Fruit fly (Drosophila melanogaster) whole organism, embryonic: ENCODE results near the gene CG2962.

Source experiments
- Blimp-1 ChIP-seq: fragments of 200-800 bp; sonication (Bioruptor generic); optimal IDR thresholded peaks from 3 replicates; lab custom pipeline; 2018; ENCODE audit warnings: missing biosample characterization, missing genetic modification characterization, mild to moderate bottlenecking, moderate library complexity, missing genetic modification reagents
- BtbVII ChIP-seq: fragments of 200-800 bp; sonication (Bioruptor generic); optimal IDR thresholded peaks from 3 replicates; lab custom pipeline; 2017; ENCODE audit warnings: missing biosample characterization, mild to moderate bottlenecking, missing genetic modification characterization
- CG10565 ChIP-seq: fragments of 200-800 bp; sonication (Bioruptor generic); optimal IDR thresholded peaks from 3 replicates; lab custom pipeline; 2016; ENCODE audit warnings: missing biosample characterization, mild to moderate bottlenecking, missing genetic modification characterization
- CG11247 ChIP-seq: fragments of 200-800 bp; sonication (Bioruptor generic); IDR thresholded peaks from 2 replicates; pipeline ENCODE4 v1.3.6; 2022; ENCODE audit warnings: missing biosample characterization, missing genetic modification characterization
- CG12769 ChIP-seq: fragments of 200-800 bp; sonication (Bioruptor generic); optimal IDR thresholded peaks from 2 replicates; lab custom pipeline; 2019; ENCODE audit warnings: missing biosample characterization, mild to moderate bottlenecking, missing genetic modification characterization, moderate library complexity
- CG14014 ChIP-seq: fragments of 200-800 bp; sonication (Bioruptor generic); IDR thresholded peaks from 2 replicates; pipeline ENCODE4 v1.3.6; 2022; ENCODE audit warnings: missing biosample characterization, missing genetic modification characterization
- CG14050 ChIP-seq: fragments of 200-800 bp; sonication (Bioruptor generic); IDR thresholded peaks from 3 replicates; pipeline ENCODE4 v1.3.6; 2022; ENCODE audit warnings: missing biosample characterization, missing genetic modification characterization
- CG14667 ChIP-seq: fragments of 200-800 bp; sonication (Bioruptor generic); IDR thresholded peaks from 2 replicates; pipeline ENCODE4 v1.3.6; 2022; ENCODE audit warnings: missing biosample characterization, missing genetic modification characterization
- CG14965 ChIP-seq: fragments of 200-800 bp; sonication (Bioruptor generic); optimal IDR thresholded peaks from 2 replicates; lab custom pipeline; 2016; ENCODE audit warnings: missing biosample characterization, missing genetic modification characterization, borderline replicate concordance
- CG17359 ChIP-seq: fragments of 200-800 bp; sonication (Bioruptor generic); optimal IDR thresholded peaks from 3 replicates; lab custom pipeline; 2018; ENCODE audit warnings: missing biosample characterization, mild to moderate bottlenecking, missing genetic modification characterization, moderate library complexity
- CG18262 ChIP-seq: fragments of 200-800 bp; optimal IDR thresholded peaks from 3 replicates; lab custom pipeline; 2019; ENCODE audit warnings: missing biosample characterization, mild to moderate bottlenecking, missing genetic modification characterization, moderate library complexity
- CG2202 ChIP-seq: fragments of 200-800 bp; sonication (Bioruptor generic); optimal IDR thresholded peaks from 2 replicates; lab custom pipeline; 2018; ENCODE audit warnings: missing biosample characterization, mild to moderate bottlenecking, missing genetic modification characterization
- CG2875 ChIP-seq: fragments of 200-800 bp; sonication (Bioruptor generic); optimal IDR thresholded peaks from 2 replicates; lab custom pipeline; 2017; ENCODE audit warnings: missing biosample characterization, mild to moderate bottlenecking, missing genetic modification characterization, missing genetic modification reagents
- CG34224 ChIP-seq: fragments of 200-800 bp; sonication (Bioruptor generic); IDR thresholded peaks from 3 replicates; pipeline ENCODE4 v1.3.6; 2022; ENCODE audit warnings: missing biosample characterization, missing genetic modification characterization; ENCODE audit not compliant: partially characterized antibody
- CG34422 ChIP-seq: fragments of 200-800 bp; sonication (Bioruptor generic); IDR thresholded peaks from 3 replicates; pipeline ENCODE4 v1.3.6; 2022; ENCODE audit warnings: missing biosample characterization, missing genetic modification characterization
- CG3838 ChIP-seq: fragments of 200-800 bp; sonication (Bioruptor generic); optimal IDR thresholded peaks from 3 replicates; lab custom pipeline; 2016; ENCODE audit warnings: missing biosample characterization, missing genetic modification characterization
- CG7786 ChIP-seq: fragments of 200-800 bp; sonication (Bioruptor generic); optimal IDR thresholded peaks from 2 replicates; lab custom pipeline; 2016; ENCODE audit warnings: missing biosample characterization, missing genetic modification characterization
- CG9932 ChIP-seq: fragments of 200-800 bp; sonication (Bioruptor generic); IDR thresholded peaks from 2 replicates; pipeline ENCODE4 v1.3.6; 2022; ENCODE audit warnings: missing biosample characterization, missing genetic modification characterization
- CHES-1-like ChIP-seq: fragments of 200-800 bp; sonication (Bioruptor generic); optimal IDR thresholded peaks from 2 replicates; lab custom pipeline; 2016; ENCODE audit warnings: missing biosample characterization, missing genetic modification characterization
- Fer1 ChIP-seq: fragments of 200-800 bp; sonication (Bioruptor generic); optimal IDR thresholded peaks from 2 replicates; lab custom pipeline; 2017; ENCODE audit warnings: missing biosample characterization, mild to moderate bottlenecking, missing genetic modification characterization
- HLH54F ChIP-seq: fragments of 200-800 bp; sonication (Bioruptor generic); optimal IDR thresholded peaks from 3 replicates; lab custom pipeline; 2016; ENCODE audit warnings: missing biosample characterization, missing genetic modification characterization
- Hmx ChIP-seq: fragments of 200-800 bp; sonication (Bioruptor generic); optimal IDR thresholded peaks from 2 replicates; lab custom pipeline; 2016; ENCODE audit warnings: missing biosample characterization, missing genetic modification characterization
- Hr3 ChIP-seq: fragments of 200-800 bp; sonication (Bioruptor generic); optimal IDR thresholded peaks from 3 replicates; lab custom pipeline; 2016; ENCODE audit warnings: missing biosample characterization, missing genetic modification characterization
- Hr51 ChIP-seq, 2 experiments: fragments of 200-800 bp; sonication (Bioruptor generic); optimal IDR thresholded peaks; 2 replicates in 1 of 2; 3 replicates in 1 of 2; lab custom pipeline; 2016 to 2018; ENCODE audit warnings: missing biosample characterization in 2 of 2, missing genetic modification characterization in 2 of 2, mild to moderate bottlenecking in 1 of 2, moderate library complexity in 1 of 2
- Hsf ChIP-seq: fragments of 200-800 bp; sonication (Bioruptor generic); optimal IDR thresholded peaks from 3 replicates; lab custom pipeline; 2016; ENCODE audit warnings: missing biosample characterization, missing genetic modification characterization
- Med ChIP-seq: fragments of 200-800 bp; sonication (Bioruptor generic); peaks from one replicate; lab custom pipeline; 2016; ENCODE audit warnings: missing biosample characterization, missing genetic modification characterization, mild to moderate bottlenecking, inconsistent platforms, moderate library complexity
- Neu2 ChIP-seq: fragments of 200-800 bp; sonication (Bioruptor generic); optimal IDR thresholded peaks from 3 replicates; lab custom pipeline; 2016; ENCODE audit warnings: missing biosample characterization, missing genetic modification characterization, borderline replicate concordance
- Six4 ChIP-seq: fragments of 200-800 bp; sonication (Bioruptor generic); optimal IDR thresholded peaks from 2 replicates; lab custom pipeline; 2016; ENCODE audit warnings: missing biosample characterization, missing genetic modification characterization
- Sry-δ ChIP-seq: fragments of 200-800 bp; sonication (Bioruptor generic); optimal IDR thresholded peaks from 2 replicates; lab custom pipeline; 2016; ENCODE audit warnings: missing biosample characterization, missing genetic modification characterization
- Vsx1 ChIP-seq: fragments of 200-800 bp; sonication (Bioruptor generic); optimal IDR thresholded peaks from 2 replicates; lab custom pipeline; 2017; ENCODE audit warnings: missing biosample characterization, mild to moderate bottlenecking, missing genetic modification characterization, missing genetic modification reagents
- Xbp1 ChIP-seq: fragments of 200-800 bp; sonication (Bioruptor generic); optimal IDR thresholded peaks from 3 replicates; lab custom pipeline; 2016; ENCODE audit warnings: missing biosample characterization, mild to moderate bottlenecking, missing genetic modification characterization
- abd-A ChIP-seq: fragments of 200-800 bp; sonication (Bioruptor generic); optimal IDR thresholded peaks from 3 replicates; lab custom pipeline; 2019; ENCODE audit warnings: missing biosample characterization, mild to moderate bottlenecking, missing genetic modification characterization, moderate library complexity
- bab2 ChIP-seq: fragments of 200-800 bp; sonication (Bioruptor generic); optimal IDR thresholded peaks from 2 replicates; lab custom pipeline; 2016; ENCODE audit warnings: missing biosample characterization, missing genetic modification characterization
- bbx ChIP-seq: fragments of 200-800 bp; sonication (Bioruptor generic); IDR thresholded peaks from 2 replicates; pipeline ENCODE4 v1.3.6; 2022; ENCODE audit warnings: missing biosample characterization, missing genetic modification characterization; ENCODE audit not compliant: partially characterized antibody
- caup ChIP-seq: fragments of 200-800 bp; sonication (Bioruptor generic); optimal IDR thresholded peaks from 3 replicates; lab custom pipeline; 2017; ENCODE audit warnings: missing biosample characterization, mild to moderate bottlenecking, missing genetic modification characterization, moderate library complexity; ENCODE audit not compliant: severe bottlenecking
- chif ChIP-seq, 2 experiments: fragments of 200-800 bp; sonication (Bioruptor generic); optimal IDR thresholded peaks; 3 replicates each; lab custom pipeline; 2016; ENCODE audit warnings: missing biosample characterization in 2 of 2, missing genetic modification characterization in 2 of 2
- dysf ChIP-seq: fragments of 200-800 bp; sonication (Bioruptor generic); IDR thresholded peaks from 3 replicates; pipeline ENCODE4 v1.3.6; 2022; ENCODE audit warnings: missing biosample characterization, missing genetic modification characterization
- eve ChIP-seq, 2 experiments: fragments of >200 bp; optimal IDR thresholded peaks; 2 replicates each; lab custom pipeline; 2017; ENCODE audit warnings: missing biosample characterization in 2 of 2, missing genetic modification characterization in 2 of 2
- hkb ChIP-seq, 2 experiments: fragments of 200-800 bp in 1 of 2; fragments of >200 bp in 1 of 2; sonication (Bioruptor generic) in 1 of 2; IDR thresholded peaks in 1 of 2; optimal IDR thresholded peaks in 1 of 2; 2 replicates each; pipeline versions ENCODE4 v1.3.6 to Lab custom; 2017 to 2022; ENCODE audit warnings: missing biosample characterization in 1 of 2, missing genetic modification characterization in 1 of 2
- lab ChIP-seq: fragments of 200-800 bp; sonication (Bioruptor generic); optimal IDR thresholded peaks from 3 replicates; lab custom pipeline; 2017; ENCODE audit warnings: missing biosample characterization, missing genetic modification characterization, mild to moderate bottlenecking, moderate library complexity, missing genetic modification reagents
- maf-S ChIP-seq: fragments of 200-800 bp; sonication (Bioruptor generic); optimal IDR thresholded peaks from 2 replicates; lab custom pipeline; 2016; ENCODE audit warnings: missing biosample characterization, missing genetic modification characterization
- nau ChIP-seq: fragments of 200-800 bp; sonication (Bioruptor generic); optimal IDR thresholded peaks from 3 replicates; lab custom pipeline; 2017; ENCODE audit warnings: missing biosample characterization, mild to moderate bottlenecking, missing genetic modification characterization, missing genetic modification reagents
- odd ChIP-seq: fragments of 200-800 bp; sonication (Bioruptor generic); optimal IDR thresholded peaks from 2 replicates; lab custom pipeline; 2017; ENCODE audit warnings: missing biosample characterization, mild to moderate bottlenecking, missing genetic modification characterization
- pho ChIP-seq: fragments of 200-800 bp; sonication (Bioruptor generic); optimal IDR thresholded peaks from 2 replicates; lab custom pipeline; 2016; ENCODE audit warnings: missing biosample characterization, missing genetic modification characterization
- pum ChIP-seq: fragments of 200-800 bp; sonication (Bioruptor generic); optimal IDR thresholded peaks from 2 replicates; lab custom pipeline; 2016; ENCODE audit warnings: missing biosample characterization, missing genetic modification characterization
- salm ChIP-seq: fragments of 200-800 bp; sonication (Bioruptor generic); optimal IDR thresholded peaks from 2 replicates; lab custom pipeline; 2018; ENCODE audit warnings: missing biosample characterization, mild to moderate bottlenecking, missing genetic modification characterization
- shn ChIP-seq: fragments of 200-800 bp; sonication (Bioruptor generic); optimal IDR thresholded peaks from 3 replicates; lab custom pipeline; 2016; ENCODE audit warnings: missing biosample characterization, missing genetic modification characterization
- slp2 ChIP-seq: fragments of 200-800 bp; sonication (Bioruptor generic); optimal IDR thresholded peaks from 2 replicates; lab custom pipeline; 2016; ENCODE audit warnings: missing biosample characterization, missing genetic modification characterization
- stc ChIP-seq: fragments of 200-800 bp; sonication (Bioruptor generic); IDR thresholded peaks from 2 replicates; pipeline ENCODE4 v1.3.6; 2022; ENCODE audit warnings: missing biosample characterization, missing genetic modification characterization

Gene CG2962

dm6 chrX:10232497-10232896, 16.1 kb upstream of the CG2962 start (continued):
- peak; percentile 56 for TF ChIP-seq Six4
- no peak for TF ChIP-seq nau (GFP tag; lab: Kevin White, UChicago)
- peak; percentile 75 for TF ChIP-seq BtbVII (GFP tag; lab: Kevin White, UChicago)
- TF ChIP-seq odd (GFP tag; lab: Kevin White, UChicago), result peak; percentile 81
- TF ChIP-seq abd-A, result peak; percentile 39
- no peak for TF ChIP-seq eve (GFP tag; optimal IDR thresholded peaks at IDR 0.05; lab: Kevin White, UChicago)
- peak; percentile 26 for TF ChIP-seq caup (GFP tag; lab: Kevin White, UChicago)
- TF ChIP-seq hkb (optimal IDR thresholded peaks at IDR 0.05; lab: Kevin White, UChicago), result no peak
- TF ChIP-seq hkb (GFP tag; IDR thresholded peaks at IDR 0.05; lab: Robert Waterston, UW), result peak; percentile 83; the same call in 1 of the 2 replicates
- TF ChIP-seq CG7786 (GFP tag; lab: Kevin White, UChicago), result peak; percentile 47
- peak; percentile 65 for TF ChIP-seq shn
- TF ChIP-seq CG2875, result peak; percentile 68
- no peak for TF ChIP-seq Sry-δ (GFP tag; lab: Kevin White, UChicago)
- TF ChIP-seq pum (GFP tag; lab: Kevin White, UChicago), result peak; percentile 38
- peak; percentile 82 for TF ChIP-seq Med (GFP tag; lab: Kevin White, UChicago)
- TF ChIP-seq CG9932, result peak; percentile 44
- no peak for TF ChIP-seq CG14965 (GFP tag; lab: Kevin White, UChicago)
- TF ChIP-seq chif (GFP tag; optimal IDR thresholded peaks at IDR 0.05; lab: Kevin White, UChicago), result peak; percentile 54 to 60
- peak; percentile 63 for TF ChIP-seq pho
- peak; percentile 23 for TF ChIP-seq CHES-1-like
- 0 out of 2 replicates have a peak, but pooled peaks have one; percentile 14 for TF ChIP-seq CG14667 (GFP tag; lab: Robert Waterston, UW)
- TF ChIP-seq CG18262 (tag; lab: Kevin White, UChicago), result peak; percentile 80
- TF ChIP-seq CG14050, result peak; percentile 71
- TF ChIP-seq Vsx1 (GFP tag; lab: Kevin White, UChicago), result peak; percentile 74
- TF ChIP-seq CG34422, result 0 out of 3 replicates have a peak, but pooled peaks have one; percentile 30
- TF ChIP-seq CG3838 (GFP tag; lab: Kevin White, UChicago), result peak; percentile 41
- peak; percentile 40 for TF ChIP-seq bab2
- peak; percentile 60 for TF ChIP-seq Hsf (GFP tag; lab: Kevin White, UChicago)
- peak; percentile 77 for TF ChIP-seq dysf
- peak; percentile 6 for TF ChIP-seq CG2202 (tag; lab: Kevin White, UChicago)
- no peak for TF ChIP-seq CG10565 (GFP tag; lab: Kevin White, UChicago)
- peak; percentile 36 for TF ChIP-seq HLH54F (GFP tag; lab: Kevin White, UChicago)
- peak; percentile 91 for TF ChIP-seq salm (tag; lab: Kevin White, UChicago)
- TF ChIP-seq Hr3 (GFP tag; lab: Kevin White, UChicago), result peak; percentile 61
- peak; percentile 76 for TF ChIP-seq Xbp1 (GFP tag; lab: Kevin White, UChicago)
- peak; percentile 67 to 97 for TF ChIP-seq Hr51 (GFP tag; optimal IDR thresholded peaks at IDR 0.05; lab: Kevin White, UChicago)
- TF ChIP-seq Fer1 (GFP tag; lab: Kevin White, UChicago), result peak; percentile 80
- peak; percentile 75 for TF ChIP-seq stc
- TF ChIP-seq Blimp-1, result peak; percentile 69
- TF ChIP-seq CG14014 (GFP tag; lab: Robert Waterston, UW), result 0 out of 2 replicates have a peak, but pooled peaks have one; percentile 48
- TF ChIP-seq CG12769 (tag; lab: Kevin White, UChicago), result peak; percentile 12
- peak; percentile 40 for TF ChIP-seq lab
- no peak for TF ChIP-seq CG34224 (GFP tag; lab: Robert Waterston, UW)
- TF ChIP-seq bbx (GFP tag; lab: Robert Waterston, UW), result no peak
- TF ChIP-seq maf-S (GFP tag; lab: Kevin White, UChicago), result peak; percentile 42
- 0 out of 2 replicates have a peak, but pooled peaks have one; percentile 22 for TF ChIP-seq CG11247 (GFP tag; lab: Robert Waterston, UW)
- peak; percentile 20 for TF ChIP-seq slp2 (GFP tag; lab: Kevin White, UChicago)
- peak; percentile 2 for TF ChIP-seq Hmx (GFP tag; lab: Kevin White, UChicago)
- TF ChIP-seq Neu2 (GFP tag; lab: Kevin White, UChicago), result no peak
- TF ChIP-seq CG17359 (tag; lab: Kevin White, UChicago), result peak; percentile 79
